Worm (Caenorhabditis elegans): Measurements from ENCODE around the gene W06A11.1.
A peak's percentile ranks its signal among the peaks of the same experiment; 100 is the strongest.

The W06A11.1 gene

ce11 chrII:4044349-4044748 lies 23.0 kb upstream of the W06A11.1 start, which contains the start of gene rpn-11:
Gene rpn-11 (minus strand): TSS chrII:4044546.
- peak; percentile 30 for TF ChIP-seq F13C5.2 (tag; optimal IDR thresholded peaks at IDR 0.05)
- TF ChIP-seq aly-1 (tag; optimal IDR thresholded peaks at IDR 0.05): no peak

- TF ChIP-seq tra-4 (tag; optimal IDR thresholded peaks at IDR 0.05) (no peak), hnd-1 (tag; optimal IDR thresholded peaks at IDR 0.05) (no peak), tbx-11 (GFP tag; IDR thresholded peaks at IDR 0.05) (no peak), F13C5.2 (tag; optimal IDR thresholded peaks at IDR 0.05) (no peak), B0310.2 (tag; optimal IDR thresholded peaks at IDR 0.05) (no peak), ceh-36 (tag; optimal IDR thresholded peaks at IDR 0.05) (no peak), aly-1 (tag; optimal IDR thresholded peaks at IDR 0.05) (no peak)
Observed at ce11 chrII:4045396-4045795, 22.0 kb upstream of the W06A11.1 start, which contains the start of gene K07D4.2. Gene K07D4.2 (minus strand): TSS chrII:4045496.

ce11 chrII:4047839-4048440 lies 19.4 kb upstream of the W06A11.1 start:
- 0 out of 2 replicates have a peak, but pooled peaks have one; percentile 26 for TF ChIP-seq flt-1 (GFP tag; IDR thresholded peaks at IDR 0.05)
- peak; percentile 56 for TF ChIP-seq tbx-37 (GFP tag; conservative IDR thresholded peaks at IDR 0.05)
- TF ChIP-seq pes-1 (GFP tag; IDR thresholded peaks at IDR 0.05): peak; percentile 65

- TF ChIP-seq ama-1 (optimal IDR thresholded peaks at IDR 0.05) (no peak), ets-7 (tag; optimal IDR thresholded peaks at IDR 0.05) (no peak), pes-1 (GFP tag; IDR thresholded peaks at IDR 0.05) (no peak), tbx-37 (GFP tag; conservative IDR thresholded peaks at IDR 0.05) (no peak), B0310.2 (tag; optimal IDR thresholded peaks at IDR 0.05) (no peak), F13C5.2 (tag; optimal IDR thresholded peaks at IDR 0.05) (no peak), scrt-1 (GFP tag; IDR thresholded peaks at IDR 0.05) (no peak), ceh-36 (tag; optimal IDR thresholded peaks at IDR 0.05) (no peak), ceh-13 (GFP tag; optimal IDR thresholded peaks at IDR 0.05) (no peak), tbx-11 (GFP tag; IDR thresholded peaks at IDR 0.05) (no peak), hmg-4 (GFP tag; optimal IDR thresholded peaks at IDR 0.05) (no peak), hnd-1 (tag; optimal IDR thresholded peaks at IDR 0.05) (no peak), sea-1 (GFP tag; conservative IDR thresholded peaks at IDR 0.05) (no peak), tra-4 (tag; optimal IDR thresholded peaks at IDR 0.05) (no peak), aly-1 (tag; optimal IDR thresholded peaks at IDR 0.05) (no peak), flt-1 (GFP tag; IDR thresholded peaks at IDR 0.05) (no peak), hmbx-1 (tag; optimal IDR thresholded peaks at IDR 0.05) (no peak)
Observed at ce11 chrII:4062477-4062876, 4.9 kb upstream of the W06A11.1 start, which contains the start of gene gadr-4. Gene gadr-4 (minus strand): TSS chrII:4062577.

ce11 chrII:4063997-4064396 lies 3.4 kb upstream of the W06A11.1 start, which contains the start of gene fbxb-118:
Gene fbxb-118 (minus strand): TSS chrII:4064097.
- no peak for TF ChIP-seq flt-1 (GFP tag; IDR thresholded peaks at IDR 0.05)
- no peak for TF ChIP-seq scrt-1 (GFP tag; IDR thresholded peaks at IDR 0.05)
- no peak for TF ChIP-seq hmbx-1 (tag; optimal IDR thresholded peaks at IDR 0.05)
- TF ChIP-seq ets-7 (tag; optimal IDR thresholded peaks at IDR 0.05): no peak
- TF ChIP-seq B0310.2 (tag; optimal IDR thresholded peaks at IDR 0.05): no peak
- no peak for TF ChIP-seq aly-1 (tag; optimal IDR thresholded peaks at IDR 0.05)

ce11 chrII:4068141-4068540 lies 783 bp downstream of the W06A11.1 start:
- no peak for TF ChIP-seq flt-1 (GFP tag; IDR thresholded peaks at IDR 0.05)
- no peak for TF ChIP-seq tbx-37 (GFP tag; conservative IDR thresholded peaks at IDR 0.05)
- TF ChIP-seq ets-7 (tag; optimal IDR thresholded peaks at IDR 0.05): no peak
- no peak for TF ChIP-seq ama-1 (optimal IDR thresholded peaks at IDR 0.05)
- TF ChIP-seq B0310.2 (tag; optimal IDR thresholded peaks at IDR 0.05): no peak
- TF ChIP-seq ceh-13 (GFP tag; optimal IDR thresholded peaks at IDR 0.05): no peak
- TF ChIP-seq hmg-4 (GFP tag; optimal IDR thresholded peaks at IDR 0.05): no peak
- TF ChIP-seq pes-1 (GFP tag; IDR thresholded peaks at IDR 0.05): no peak
- no peak for TF ChIP-seq tbx-11 (GFP tag; IDR thresholded peaks at IDR 0.05)
- TF ChIP-seq aly-1 (tag; optimal IDR thresholded peaks at IDR 0.05): no peak

ce11 chrII:4071075-4071474 lies 3.7 kb downstream of the W06A11.1 start:
- TF ChIP-seq hnd-1 (tag; optimal IDR thresholded peaks at IDR 0.05): no peak
- no peak for TF ChIP-seq pes-1 (GFP tag; IDR thresholded peaks at IDR 0.05)
- no peak for TF ChIP-seq hmg-4 (GFP tag; optimal IDR thresholded peaks at IDR 0.05)

- TF ChIP-seq B0310.2 (tag; optimal IDR thresholded peaks at IDR 0.05) (no peak), hmg-4 (GFP tag; optimal IDR thresholded peaks at IDR 0.05) (no peak), scrt-1 (GFP tag; IDR thresholded peaks at IDR 0.05) (no peak)
Observed at ce11 chrII:4074710-4075109, 7.4 kb downstream of the W06A11.1 start.

- TF ChIP-seq aly-1 (tag; optimal IDR thresholded peaks at IDR 0.05) (no peak), flt-1 (GFP tag; IDR thresholded peaks at IDR 0.05) (no peak), tbx-11 (GFP tag; IDR thresholded peaks at IDR 0.05) (no peak), B0310.2 (tag; optimal IDR thresholded peaks at IDR 0.05) (no peak), hnd-1 (tag; optimal IDR thresholded peaks at IDR 0.05) (no peak), ama-1 (optimal IDR thresholded peaks at IDR 0.05) (no peak), scrt-1 (GFP tag; IDR thresholded peaks at IDR 0.05) (no peak), hmg-4 (GFP tag; optimal IDR thresholded peaks at IDR 0.05) (no peak), tra-4 (tag; optimal IDR thresholded peaks at IDR 0.05) (no peak), tbx-37 (GFP tag; conservative IDR thresholded peaks at IDR 0.05) (no peak), ets-7 (tag; optimal IDR thresholded peaks at IDR 0.05) (no peak), ceh-13 (GFP tag; optimal IDR thresholded peaks at IDR 0.05) (no peak), pes-1 (GFP tag; IDR thresholded peaks at IDR 0.05) (no peak), ceh-36 (tag; optimal IDR thresholded peaks at IDR 0.05) (no peak), F13C5.2 (tag; optimal IDR thresholded peaks at IDR 0.05) (no peak), hmbx-1 (tag; optimal IDR thresholded peaks at IDR 0.05) (no peak), sea-1 (GFP tag; conservative IDR thresholded peaks at IDR 0.05) (no peak)
Observed at ce11 chrII:4081141-4081540, 13.8 kb downstream of the W06A11.1 start.
